Worm (Caenorhabditis elegans): ENCODE results near the gene srv-4.

DNA sequence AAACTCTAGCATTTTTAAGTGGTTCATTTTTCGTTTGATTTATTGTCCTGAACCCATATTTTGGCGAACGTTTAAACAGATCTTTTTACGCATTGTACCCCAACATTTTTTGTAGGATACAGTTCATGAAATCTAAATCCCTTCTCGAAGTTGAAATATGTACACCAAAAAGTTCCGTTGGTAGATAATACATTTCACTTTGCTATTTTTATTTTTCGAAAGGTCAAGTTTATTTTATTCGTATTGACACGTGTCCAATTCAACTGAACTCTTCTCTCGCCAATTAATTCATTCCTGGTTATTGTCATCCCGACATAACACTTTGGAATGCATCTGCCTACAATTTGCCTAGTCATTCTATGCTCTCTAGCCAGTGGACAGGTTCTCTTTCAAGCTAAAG, 17.3 kb downstream of the srv-4 start, which contains the start of gene F36A4.2:
- no peak for TF ChIP-seq elt-1 (tag; optimal IDR thresholded peaks at IDR 0.05; ENCODE audit: borderline replicate concordance, insufficient read depth)
- TF ChIP-seq mls-2 (tag; optimal IDR thresholded peaks at IDR 0.05): no peak
- TF ChIP-seq nhr-28 (tag; optimal IDR thresholded peaks at IDR 0.05): no peak
- TF ChIP-seq ham-2 (GFP tag; optimal IDR thresholded peaks at IDR 0.05): no peak
- TF ChIP-seq ceh-43 (GFP tag; optimal IDR thresholded peaks at IDR 0.05): no peak
- TF ChIP-seq mep-1 (tag; optimal IDR thresholded peaks at IDR 0.05): no peak
- TF ChIP-seq nhr-12 (tag; optimal IDR thresholded peaks at IDR 0.05): no peak
- TF ChIP-seq ceh-83 (GFP tag; optimal IDR thresholded peaks at IDR 0.05): no peak
- TF ChIP-seq ces-1 (GFP tag; optimal IDR thresholded peaks at IDR 0.05): no peak
- TF ChIP-seq bed-3 (GFP tag; optimal IDR thresholded peaks at IDR 0.05): no peak
- no peak for TF ChIP-seq pha-4 (tag; optimal IDR thresholded peaks at IDR 0.05)
- TF ChIP-seq nhr-76 (tag; optimal IDR thresholded peaks at IDR 0.05): no peak
